Worm (Caenorhabditis elegans) whole organism, L4 larva: ENCODE measurements around the gene F17C8.6.

Experiments
- D1046.2 ChIP-seq: fragments of 200-800 bp; sonication (Bioruptor generic); IDR thresholded peaks from 2 replicates; pipeline ENCODE4 v1.3.6; 2022; ENCODE audit warnings: missing genetic modification characterization, missing compliant biosample characterization
- F26F4.8 ChIP-seq: fragments of 200-800 bp; sonication (Bioruptor generic); conservative IDR thresholded peaks from 2 replicates; pipeline ENCODE4 v1.3.6; 2022; ENCODE audit warnings: missing genetic modification characterization, missing compliant biosample characterization
- F37D6.2 ChIP-seq: sonication (generic microtip); optimal IDR thresholded peaks from 2 replicates; lab custom pipeline; 2016; ENCODE audit warnings: mild to moderate bottlenecking, missing genetic modification characterization, missing compliant biosample characterization
- F44E2.7 ChIP-seq: fragments of 200-800 bp; sonication (Bioruptor generic); IDR thresholded peaks from 2 replicates; pipeline ENCODE4 v2.1.2; 2022; ENCODE audit warnings: missing genetic modification characterization, missing compliant biosample characterization
- R02D3.7 ChIP-seq: fragments of 150-350 bp; sonication (generic microtip); optimal IDR thresholded peaks from 3 replicates; lab custom pipeline; 2014; ENCODE audit warnings: missing biosample characterization, missing genetic modification characterization
- Y105C5A.15 ChIP-seq: fragments of 200-800 bp; sonication (Bioruptor generic); IDR thresholded peaks from 2 replicates; pipeline ENCODE4 v1.3.6; 2022; ENCODE audit warnings: missing genetic modification characterization, missing compliant biosample characterization
- Y48G9A.11 ChIP-seq: fragments of 200-800 bp; sonication (Bioruptor generic); IDR thresholded peaks from 2 replicates; pipeline ENCODE4 v1.3.6; 2022; ENCODE audit warnings: missing genetic modification reagents, missing genetic modification characterization, missing compliant biosample characterization
- Y75B8A.6 ChIP-seq: fragments of 200-800 bp; sonication (Bioruptor generic); IDR thresholded peaks from 2 replicates; pipeline ENCODE4 v1.3.6; 2022; ENCODE audit warnings: missing genetic modification reagents, missing genetic modification characterization, missing compliant biosample characterization
- aha-1 ChIP-seq: fragments of 150-350 bp; peaks from one replicate; lab custom pipeline; 2014; ENCODE audit warnings: missing biosample characterization, missing genetic modification characterization
- attf-4 ChIP-seq: sonication (generic microtip); optimal IDR thresholded peaks from 3 replicates; lab custom pipeline; 2017; ENCODE audit warnings: missing biosample characterization, missing genetic modification characterization
- ceh-28 ChIP-seq: fragments of 150-350 bp; optimal IDR thresholded peaks from 2 replicates; lab custom pipeline; 2014; ENCODE audit warnings: missing biosample characterization, missing genetic modification reagents, missing genetic modification characterization
- ceh-32 ChIP-seq: sonication (generic microtip); optimal IDR thresholded peaks from 2 replicates; lab custom pipeline; 2016; ENCODE audit warnings: mild to moderate bottlenecking, missing genetic modification characterization, missing compliant biosample characterization; ENCODE audit not compliant: poor library complexity
- ceh-44 ChIP-seq: fragments of 200-800 bp; sonication (Bioruptor generic); IDR thresholded peaks from 2 replicates; pipeline ENCODE4 v1.3.6; 2022; ENCODE audit warnings: missing genetic modification reagents, missing genetic modification characterization, missing compliant biosample characterization
- dmd-8 ChIP-seq: fragments of 200-800 bp; sonication (Bioruptor generic); IDR thresholded peaks from 2 replicates; pipeline ENCODE4 v1.3.6; 2022; ENCODE audit warnings: missing genetic modification characterization, missing compliant biosample characterization
- dmd-9 ChIP-seq: fragments of 200-800 bp; sonication (Bioruptor generic); IDR thresholded peaks from 2 replicates; pipeline ENCODE4 v1.3.6; 2022; ENCODE audit warnings: missing genetic modification reagents, missing genetic modification characterization, missing compliant biosample characterization
- duxl-1 ChIP-seq: sonication (generic microtip); optimal IDR thresholded peaks from 2 replicates; lab custom pipeline; 2016; ENCODE audit warnings: mild to moderate bottlenecking, missing genetic modification characterization, moderate library complexity, missing compliant biosample characterization; ENCODE audit not compliant: poor library complexity
- egl-43 ChIP-seq: fragments of 200-800 bp; sonication (Bioruptor generic); IDR thresholded peaks from 2 replicates; pipeline ENCODE4 v1.3.6; 2022; ENCODE audit warnings: missing genetic modification reagents, missing genetic modification characterization, missing compliant biosample characterization
- fos-1 ChIP-seq: fragments of 150-350 bp; optimal IDR thresholded peaks from 2 replicates; lab custom pipeline; 2014; ENCODE audit warnings: missing biosample characterization, missing genetic modification characterization
- hif-1 ChIP-seq, 2 experiments: sonication (generic microtip); optimal IDR thresholded peaks; 2 replicates each; lab custom pipeline; 2016 to 2017; ENCODE audit warnings: missing compliant biosample characterization in 2 of 2, missing genetic modification characterization in 2 of 2, missing genetic modification reagents in 2 of 2, missing genotype in 2 of 2, mild to moderate bottlenecking in 1 of 2
- hmg-1.1 ChIP-seq: fragments of 200-800 bp; sonication (Bioruptor generic); IDR thresholded peaks from 2 replicates; pipeline ENCODE4 v1.3.6; 2022; ENCODE audit warnings: missing genetic modification reagents, missing genetic modification characterization, missing compliant biosample characterization
- lin-1 ChIP-seq: fragments of 200-800 bp; sonication (Bioruptor generic); IDR thresholded peaks from 2 replicates; pipeline ENCODE4 v1.3.6; 2022; ENCODE audit warnings: missing genetic modification reagents, missing genetic modification characterization, missing compliant biosample characterization
- lin-13 ChIP-seq: fragments of 150-350 bp; optimal IDR thresholded peaks from 2 replicates; lab custom pipeline; 2014; ENCODE audit warnings: missing biosample characterization, missing genetic modification reagents, missing genetic modification characterization
- lin-38 ChIP-seq: fragments of 200-800 bp; sonication (Bioruptor generic); IDR thresholded peaks from 2 replicates; pipeline ENCODE4 v1.3.6; 2022; ENCODE audit warnings: missing genetic modification reagents, missing genetic modification characterization, missing compliant biosample characterization
- lin-39 ChIP-seq: fragments of 150-350 bp; optimal IDR thresholded peaks from 2 replicates; lab custom pipeline; 2014; ENCODE audit warnings: missing biosample characterization, missing genetic modification reagents, missing genetic modification characterization
- lir-3 ChIP-seq: sonication (generic microtip); optimal IDR thresholded peaks from 2 replicates; lab custom pipeline; 2016; ENCODE audit warnings: mild to moderate bottlenecking, missing genetic modification characterization, missing compliant biosample characterization
- lsy-2 ChIP-seq, 2 experiments: fragments of 150-350 bp in 1 of 2; sonication (generic microtip) in 1 of 2; optimal IDR thresholded peaks; 2 replicates each; lab custom pipeline; 2014 to 2017; ENCODE audit warnings: missing biosample characterization in 2 of 2, missing genetic modification characterization in 2 of 2
- madf-5 ChIP-seq, 2 experiments: fragments of 200-800 bp; sonication (Bioruptor generic); IDR thresholded peaks; 2 replicates each; pipeline ENCODE4 v1.3.6; 2022; ENCODE audit warnings: missing compliant biosample characterization in 2 of 2, missing genetic modification characterization in 2 of 2
- madf-9 ChIP-seq: fragments of 200-800 bp; sonication (Bioruptor generic); conservative IDR thresholded peaks from 2 replicates; pipeline ENCODE4 v1.3.6; 2022; ENCODE audit warnings: missing genetic modification reagents, missing genetic modification characterization, missing compliant biosample characterization
- nhr-10 ChIP-seq: fragments of 150-350 bp; optimal IDR thresholded peaks from 2 replicates; lab custom pipeline; 2014; ENCODE audit warnings: missing biosample characterization, missing genetic modification characterization
- nhr-102 ChIP-seq: sonication (generic microtip); optimal IDR thresholded peaks from 2 replicates; lab custom pipeline; 2016; ENCODE audit warnings: mild to moderate bottlenecking, missing genetic modification characterization, moderate library complexity, missing compliant biosample characterization
- nhr-11 ChIP-seq: fragments of 150-350 bp; optimal IDR thresholded peaks from 2 replicates; lab custom pipeline; 2014; ENCODE audit warnings: missing biosample characterization, missing genetic modification characterization
- nhr-237 ChIP-seq: sonication (generic microtip); optimal IDR thresholded peaks from 2 replicates; lab custom pipeline; 2017; ENCODE audit warnings: missing biosample characterization, missing genetic modification characterization
- nhr-41 ChIP-seq: fragments of 200-800 bp; sonication (Bioruptor generic); IDR thresholded peaks from 2 replicates; pipeline ENCODE4 v1.3.6; 2022; ENCODE audit warnings: missing genetic modification reagents, missing genetic modification characterization, missing compliant biosample characterization
- nhr-48 ChIP-seq: sonication (generic microtip); optimal IDR thresholded peaks from 2 replicates; lab custom pipeline; 2016; ENCODE audit warnings: mild to moderate bottlenecking, missing genetic modification characterization, missing compliant biosample characterization
- nhr-6 ChIP-seq: fragments of 150-350 bp; optimal IDR thresholded peaks from 2 replicates; lab custom pipeline; 2014; ENCODE audit warnings: missing biosample characterization, missing genetic modification characterization
- nhr-76 ChIP-seq: fragments of 150-350 bp; optimal IDR thresholded peaks from 2 replicates; lab custom pipeline; 2014; ENCODE audit warnings: missing biosample characterization, missing genetic modification characterization
- pha-4 ChIP-seq, 2 experiments: fragments of 150-350 bp in 1 of 2; fragments of 200-800 bp in 1 of 2; sonication (Bioruptor generic) in 1 of 2; IDR thresholded peaks in 1 of 2; optimal IDR thresholded peaks in 1 of 2; 2 replicates each; pipeline versions ENCODE4 v1.3.6 to Lab custom; 2014 to 2022; ENCODE audit warnings: missing genetic modification characterization in 2 of 2, missing genetic modification reagents in 2 of 2, missing biosample characterization in 1 of 2, missing compliant biosample characterization in 1 of 2
- php-3 ChIP-seq: fragments of 200-800 bp; sonication (Bioruptor generic); IDR thresholded peaks from 2 replicates; pipeline ENCODE4 v1.3.6; 2022; ENCODE audit warnings: missing genetic modification reagents, missing genetic modification characterization, missing compliant biosample characterization
- pqm-1 ChIP-seq: sonication (generic microtip); optimal IDR thresholded peaks from 2 replicates; lab custom pipeline; 2017; ENCODE audit warnings: missing biosample characterization, missing genetic modification characterization
- saeg-2 ChIP-seq: fragments of 200-800 bp; sonication (Bioruptor generic); IDR thresholded peaks from 2 replicates; pipeline ENCODE4 v1.3.6; 2022; ENCODE audit warnings: missing genetic modification reagents, missing genetic modification characterization, missing compliant biosample characterization
- sdz-12 ChIP-seq: fragments of 200-800 bp; sonication (Bioruptor generic); optimal IDR thresholded peaks from 2 replicates; lab custom pipeline; 2018; ENCODE audit warnings: mild to moderate bottlenecking, missing genetic modification characterization, missing compliant biosample characterization
- set-16 ChIP-seq: fragments of 200-800 bp; sonication (Bioruptor generic); IDR thresholded peaks from 2 replicates; pipeline ENCODE4 v1.3.6; 2022; ENCODE audit warnings: missing genetic modification reagents, missing genetic modification characterization, missing compliant biosample characterization
- skn-1 ChIP-seq: fragments of 150-350 bp; optimal IDR thresholded peaks from 2 replicates; lab custom pipeline; 2014; ENCODE audit warnings: missing biosample characterization, missing genetic modification characterization
- snpc-1.2 ChIP-seq: fragments of 200-800 bp; sonication (Bioruptor generic); IDR thresholded peaks from 2 replicates; pipeline ENCODE4 v1.3.6; 2022; ENCODE audit warnings: missing genetic modification reagents, missing genetic modification characterization, missing compliant biosample characterization
- snpc-4 ChIP-seq: fragments of 150-350 bp; optimal IDR thresholded peaks from 2 replicates; lab custom pipeline; 2014; ENCODE audit warnings: missing biosample characterization, missing genetic modification characterization
- tag-97 ChIP-seq: fragments of 200-800 bp; sonication (Bioruptor generic); IDR thresholded peaks from 2 replicates; pipeline ENCODE4 v1.3.6; 2022; ENCODE audit warnings: missing genetic modification characterization, missing compliant biosample characterization
- unc-39 ChIP-seq: sonication (generic microtip); optimal IDR thresholded peaks from 2 replicates; lab custom pipeline; 2017; ENCODE audit warnings: missing biosample characterization, missing genetic modification characterization
- zfp-2 ChIP-seq: sonication (generic microtip); optimal IDR thresholded peaks from 2 replicates; lab custom pipeline; 2016; ENCODE audit warnings: mild to moderate bottlenecking, missing genetic modification characterization, missing compliant biosample characterization
- zip-11 ChIP-seq: fragments of 200-800 bp; sonication (Bioruptor generic); IDR thresholded peaks from 2 replicates; pipeline ENCODE4 v1.3.6; 2022; ENCODE audit warnings: missing genetic modification characterization, missing compliant biosample characterization
- ztf-11 ChIP-seq: fragments of 150-350 bp; optimal IDR thresholded peaks from 2 replicates; lab custom pipeline; 2014; ENCODE audit warnings: missing biosample characterization, missing genetic modification characterization
- ztf-7 ChIP-seq: fragments of 150-350 bp; optimal IDR thresholded peaks from 2 replicates; lab custom pipeline; 2014; ENCODE audit warnings: missing biosample characterization, missing genetic modification characterization

The F17C8.6 gene

ce11 chrIII:4756983-4757382, 11.1 kb upstream of the F17C8.6 start, which contains the start of gene fbxl-2 (continued):
- TF ChIP-seq ztf-7 (tag; lab: Kevin White, UChicago), result peak; percentile 84
- TF ChIP-seq Y105C5A.15 (GFP tag; lab: Robert Waterston, UW), result peak; percentile 75; the same call in 1 of the 2 replicates
- peak; percentile 6 for TF ChIP-seq ceh-28 (tag; lab: Kevin White, UChicago)
- peak; percentile 93 for TF ChIP-seq aha-1
- TF ChIP-seq madf-5 (GFP tag; IDR thresholded peaks at IDR 0.05; lab: Robert Waterston, UW), result peak in 1 of 2 experiments; percentile 73; a peak in 1 of 4 replicates
- no peak for TF ChIP-seq lin-39
- TF ChIP-seq fos-1 (tag; lab: Kevin White, UChicago), result peak; percentile 3
- TF ChIP-seq ceh-32 (tag; lab: Kevin White, UChicago), result peak; percentile 44
- peak; percentile 73 for TF ChIP-seq php-3
- TF ChIP-seq hmg-1.1, result peak; percentile 94
- TF ChIP-seq R02D3.7 (tag; lab: Kevin White, UChicago), result peak; percentile 37
- peak; percentile 82 for TF ChIP-seq madf-9 (GFP tag; lab: Robert Waterston, UW)
- TF ChIP-seq nhr-41 (GFP tag; lab: Robert Waterston, UW), result peak; percentile 51; the same call in 1 of the 2 replicates
- TF ChIP-seq nhr-48 (tag; lab: Kevin White, UChicago), result peak; percentile 70
- TF ChIP-seq zip-11, result peak; percentile 12; the same call in 1 of the 2 replicates
- TF ChIP-seq lin-13 (GFP tag; lab: Kevin White, UChicago), result peak; percentile 94
- peak; percentile 94 for TF ChIP-seq lin-38 (GFP tag; lab: Robert Waterston, UW)
- peak; percentile 17 to 84 for TF ChIP-seq hif-1 (tag; optimal IDR thresholded peaks at IDR 0.05; lab: Kevin White, UChicago)
- TF ChIP-seq nhr-11 (tag; lab: Kevin White, UChicago), result peak; percentile 90
- TF ChIP-seq set-16, result peak; percentile 47; the same call in 1 of the 2 replicates
- no peak for TF ChIP-seq skn-1 (tag; lab: Kevin White, UChicago)
- no peak for TF ChIP-seq nhr-237
- peak; percentile 82; the same call in 1 of the 2 replicates for TF ChIP-seq D1046.2 (GFP tag; lab: Robert Waterston, UW)
- TF ChIP-seq sdz-12 (GFP tag; lab: Kevin White, UChicago), result no peak
- TF ChIP-seq pqm-1 (tag; lab: Kevin White, UChicago), result peak; percentile 51
- TF ChIP-seq nhr-10 (tag; lab: Kevin White, UChicago), result no peak
- TF ChIP-seq attf-4 (tag; lab: Kevin White, UChicago), result no peak
- TF ChIP-seq nhr-6, result peak; percentile 92
- TF ChIP-seq nhr-102 (tag; lab: Kevin White, UChicago), result peak; percentile 96
- peak; percentile 87 for TF ChIP-seq dmd-9 (GFP tag; lab: Robert Waterston, UW)
- TF ChIP-seq lin-1, result peak; percentile 87
- TF ChIP-seq snpc-4 (tag; lab: Kevin White, UChicago), result no peak
- no peak for TF ChIP-seq nhr-76
- TF ChIP-seq F37D6.2 (tag; lab: Kevin White, UChicago), result peak; percentile 92
- peak; percentile 73 for TF ChIP-seq Y48G9A.11 (GFP tag; lab: Robert Waterston, UW)
- TF ChIP-seq saeg-2 (GFP tag; lab: Robert Waterston, UW), result peak; percentile 84
- no peak for TF ChIP-seq ztf-11 (tag; lab: Kevin White, UChicago)
- no peak for TF ChIP-seq pha-4 (GFP tag; IDR thresholded peaks at IDR 0.05; lab: Robert Waterston, UW)
- TF ChIP-seq pha-4 (tag; optimal IDR thresholded peaks at IDR 0.05; lab: Kevin White, UChicago), result no peak
- peak; percentile 89 for TF ChIP-seq Y75B8A.6
- TF ChIP-seq lsy-2 (tag; optimal IDR thresholded peaks at IDR 0.05; lab: Kevin White, UChicago), result peak; percentile 85 to 97
- TF ChIP-seq ceh-44 (GFP tag; lab: Robert Waterston, UW), result 0 out of 2 replicates have a peak, but pooled peaks have one; percentile 6
- 0 out of 2 replicates have a peak, but pooled peaks have one; percentile 24 for TF ChIP-seq dmd-8 (GFP tag; lab: Robert Waterston, UW)
- TF ChIP-seq F26F4.8 (GFP tag; lab: Robert Waterston, UW), result no peak
- peak; percentile 94 for TF ChIP-seq duxl-1
- TF ChIP-seq lir-3 (tag; lab: Kevin White, UChicago), result no peak
- TF ChIP-seq tag-97 (GFP tag; lab: Robert Waterston, UW), result no peak
- TF ChIP-seq F44E2.7 (GFP tag; lab: Robert Waterston, UW), result no peak
- TF ChIP-seq unc-39 (tag; lab: Kevin White, UChicago), result no peak
- 0 out of 2 replicates have a peak, but pooled peaks have one; percentile 54 for TF ChIP-seq snpc-1.2 (GFP tag; lab: Robert Waterston, UW)
- TF ChIP-seq egl-43 (GFP tag; lab: Robert Waterston, UW), result peak; percentile 82
- peak; percentile 71 for TF ChIP-seq zfp-2 (tag; lab: Kevin White, UChicago)
